Worm (Caenorhabditis elegans) whole organism, L4/young adult: ENCODE measurements around the gene F42A6.5.
A peak's percentile ranks its signal among the peaks of the same experiment; 100 is the strongest.
"Not testable (repeated sequence)": the region's sequence is repeated elsewhere in the genome, so short reads cannot be mapped to it uniquely, and the experiment has no call there.

Experiments
- W03F9.2 ChIP-seq: fragments of 150-350 bp; optimal IDR thresholded peaks from 2 replicates; lab custom pipeline; 2014; ENCODE audit warnings: missing biosample characterization, missing genetic modification characterization
- dao-5 ChIP-seq: sonication (generic microtip); optimal IDR thresholded peaks from 2 replicates; lab custom pipeline; 2016; ENCODE audit warnings: missing genotype, missing genetic modification characterization, moderate library complexity, missing compliant biosample characterization
- him-1 ChIP-seq: sonication (generic microtip); optimal IDR thresholded peaks from 2 replicates; lab custom pipeline; 2016; ENCODE audit warnings: missing genotype, missing genetic modification reagents, missing genetic modification characterization, missing compliant biosample characterization

F42A6.5 gene

DNA sequence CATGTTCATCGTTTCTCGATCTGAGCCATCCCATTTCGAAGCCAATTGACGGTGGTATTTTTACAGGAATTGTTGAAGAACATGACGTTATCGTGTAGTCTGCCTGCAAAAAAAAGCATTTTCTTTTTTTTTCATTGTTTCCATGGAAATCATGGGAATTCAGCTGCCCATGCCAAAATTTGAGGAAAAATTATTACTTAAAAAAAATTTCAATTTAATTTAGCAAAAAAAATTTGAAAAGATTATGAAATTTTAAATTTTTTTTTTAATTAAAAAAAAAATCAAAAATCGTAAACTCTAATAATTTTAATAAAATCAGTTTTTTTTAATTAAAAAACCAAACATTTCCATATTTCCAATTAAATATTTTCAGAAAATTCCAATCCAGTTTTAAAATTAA lies at the start of gene F42A6.5:
Gene F42A6.5, minus strand, starts transcription at position 101 of the 400 bp plus-strand sequence.
- TF ChIP-seq W03F9.2, him-1, dao-5 (tag; lab: Kevin White, UChicago): not testable (repeated sequence)

DNA sequence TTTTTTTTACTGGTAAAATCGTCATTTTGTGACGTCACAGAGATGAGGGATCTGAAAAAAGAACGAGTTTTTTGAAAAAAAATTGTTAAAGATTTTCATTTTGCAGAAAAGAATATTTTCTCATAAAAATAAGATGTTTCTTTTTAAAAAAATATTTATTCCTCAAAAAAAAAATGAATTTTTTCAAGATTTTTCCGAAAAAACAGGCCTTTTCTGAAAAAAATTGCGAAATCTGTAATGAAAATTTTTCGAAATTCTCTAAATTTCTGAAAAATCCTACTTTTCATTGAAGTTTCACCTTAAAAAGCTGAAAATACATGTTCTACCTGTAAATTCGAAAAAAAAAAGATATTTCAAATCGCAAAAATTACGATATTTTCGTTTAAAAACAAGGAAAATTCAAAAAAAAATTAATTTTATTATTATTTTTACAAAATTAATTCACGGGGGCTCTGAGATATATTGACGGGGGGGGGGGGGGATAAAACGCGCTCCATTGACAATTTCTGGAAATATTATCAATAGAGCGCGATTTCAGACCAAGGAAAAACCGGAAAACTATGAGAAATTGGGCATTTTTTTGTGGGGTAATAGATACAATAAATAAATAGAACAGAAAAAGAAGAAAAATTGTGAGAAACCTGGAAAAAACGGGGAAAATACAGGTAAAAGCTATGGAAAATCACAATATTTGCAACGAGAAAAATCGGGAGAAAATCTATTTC lies 46.6 kb upstream of the F42A6.5 start, which contains the start of gene otub-4:
Gene otub-4, minus strand, starts transcription at position 51 of the 725 bp plus-strand sequence.
- no peak for TF ChIP-seq W03F9.2 (tag; lab: Kevin White, UChicago)
- no peak for TF ChIP-seq dao-5 (tag; lab: Kevin White, UChicago)
- no peak for TF ChIP-seq him-1 (tag; lab: Kevin White, UChicago)

DNA sequence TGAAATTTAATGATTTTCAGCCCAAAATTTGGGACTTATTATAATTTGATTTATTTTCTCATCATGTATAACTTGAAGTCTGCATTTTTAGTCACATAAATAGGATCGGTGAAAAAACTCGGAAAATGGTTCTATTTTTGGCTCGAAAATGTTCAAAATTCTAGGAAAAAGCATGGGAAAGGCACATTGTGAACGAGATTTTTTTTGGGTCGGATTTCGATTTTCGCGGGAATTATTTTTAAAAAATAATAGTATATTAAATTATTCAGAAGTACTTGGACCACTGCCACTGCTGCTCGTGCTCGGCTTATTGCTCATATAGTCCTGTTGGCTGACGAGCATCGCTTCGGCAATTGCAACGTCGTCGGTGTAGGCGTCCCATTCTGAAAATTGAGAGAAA lies 41.7 kb upstream of the F42A6.5 start:
- TF ChIP-seq W03F9.2 (tag; lab: Kevin White, UChicago), result no peak
- TF ChIP-seq dao-5 (tag; lab: Kevin White, UChicago), result no peak
- no peak for TF ChIP-seq him-1 (tag; lab: Kevin White, UChicago)

DNA sequence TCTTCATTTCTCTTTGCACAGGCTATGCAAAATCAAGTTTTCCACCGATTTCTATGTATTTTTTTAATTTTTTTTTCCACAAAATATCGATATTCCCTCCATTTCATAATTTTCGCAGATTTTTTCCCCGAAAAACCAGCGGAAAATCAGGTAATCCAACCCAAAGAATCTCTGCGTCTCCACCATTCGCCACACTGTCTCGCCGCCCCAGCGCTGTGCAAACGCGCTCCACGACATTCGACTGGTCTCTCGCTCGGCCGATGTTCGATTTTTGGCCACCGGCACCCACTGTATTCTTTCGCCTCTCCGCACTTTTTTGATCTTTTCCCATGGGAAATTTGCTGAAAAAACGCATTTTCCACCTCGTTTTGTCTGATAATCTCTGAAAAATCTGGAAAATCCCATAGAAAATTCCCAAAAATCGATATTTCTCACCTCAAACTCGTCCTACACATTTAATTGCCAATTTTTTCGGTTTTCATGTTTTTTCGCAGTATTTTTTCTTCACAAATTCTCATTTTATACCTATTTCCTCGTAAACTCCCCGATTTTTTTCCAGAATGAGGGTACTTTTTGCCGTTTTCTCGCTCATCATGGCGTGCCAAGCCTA lies 37.1 kb upstream of the F42A6.5 start, which contains the start of gene vha-19:
Gene vha-19, plus strand, starts transcription at position 560 of the 610 bp plus-strand sequence.
- TF ChIP-seq W03F9.2 (tag; lab: Kevin White, UChicago) (no peak), him-1 (tag; lab: Kevin White, UChicago) (no peak), dao-5 (tag; lab: Kevin White, UChicago) (no peak)

DNA sequence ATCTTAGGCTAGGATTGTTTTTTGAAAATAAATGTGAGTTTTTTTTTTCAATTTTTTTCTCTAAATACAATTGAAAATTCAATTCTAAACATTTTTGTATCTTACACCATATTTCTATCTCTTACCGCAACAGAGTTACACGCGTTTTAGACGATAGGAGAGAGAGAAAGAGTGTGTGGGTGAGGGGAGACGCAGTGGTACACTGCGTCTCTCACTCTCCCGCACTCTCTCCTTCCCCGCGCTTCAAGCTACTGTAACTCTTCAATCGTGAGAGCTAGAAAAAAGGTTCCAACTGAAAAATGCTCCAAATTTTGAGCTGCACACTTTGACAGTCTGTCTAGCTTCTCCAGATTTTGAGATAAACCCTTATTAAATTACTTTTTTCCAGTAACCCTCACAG lies 32.1 kb upstream of the F42A6.5 start:
- no peak for TF ChIP-seq W03F9.2 (tag; lab: Kevin White, UChicago)
- TF ChIP-seq him-1 (tag; lab: Kevin White, UChicago), result no peak
- TF ChIP-seq dao-5 (tag; lab: Kevin White, UChicago), result no peak

DNA sequence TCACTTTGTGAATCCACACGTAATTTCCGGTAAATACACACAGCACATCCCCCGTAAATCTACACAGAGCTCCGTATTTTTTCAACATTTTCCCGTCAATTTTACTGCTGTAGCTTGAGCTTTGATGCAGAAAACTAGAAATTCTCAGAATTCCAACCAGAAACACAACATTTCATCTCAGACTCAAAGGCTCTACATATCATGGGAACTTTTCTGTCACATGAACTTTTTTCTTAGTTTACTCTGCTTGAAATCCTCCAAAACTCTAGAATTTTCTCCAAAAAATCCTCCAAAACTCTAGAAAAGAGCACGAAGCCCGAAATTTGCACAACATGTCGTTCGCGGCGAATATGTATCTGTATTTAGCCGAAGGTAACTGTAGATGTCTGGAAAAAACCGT lies 31.6 kb upstream of the F42A6.5 start, which contains the start of gene Y55H10A.2:
Gene Y55H10A.2, plus strand, starts transcription at position 301 of the 400 bp plus-strand sequence.
- TF ChIP-seq him-1 (tag; lab: Kevin White, UChicago), result no peak
- TF ChIP-seq dao-5 (tag; lab: Kevin White, UChicago), result no peak
- TF ChIP-seq W03F9.2 (tag; lab: Kevin White, UChicago), result no peak

DNA sequence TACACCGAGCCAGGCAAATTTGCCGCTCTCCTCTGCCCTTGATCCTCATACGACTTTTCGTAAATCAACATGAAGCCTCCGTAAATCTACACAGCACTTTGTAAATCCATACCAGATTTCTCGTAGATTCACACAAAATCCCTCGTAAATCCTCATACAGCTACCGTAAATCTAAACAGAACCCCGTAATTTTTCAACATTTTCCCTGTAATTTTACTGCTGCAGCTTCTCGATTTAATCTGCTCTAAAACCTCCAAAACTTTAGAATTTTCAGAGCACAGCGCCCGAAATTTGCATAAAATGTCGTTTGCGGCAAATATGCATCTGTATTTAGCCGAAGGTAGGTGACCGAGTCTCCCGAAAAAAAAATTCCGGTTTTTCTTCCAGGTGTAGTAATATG lies 23.1 kb upstream of the F42A6.5 start, which contains the start of gene F42A6.1:
Gene F42A6.1, plus strand, starts transcription at position 301 of the 400 bp plus-strand sequence.
- TF ChIP-seq dao-5 (tag; lab: Kevin White, UChicago), result no peak
- TF ChIP-seq him-1 (tag; lab: Kevin White, UChicago), result no peak
- TF ChIP-seq W03F9.2 (tag; lab: Kevin White, UChicago), result no peak

DNA sequence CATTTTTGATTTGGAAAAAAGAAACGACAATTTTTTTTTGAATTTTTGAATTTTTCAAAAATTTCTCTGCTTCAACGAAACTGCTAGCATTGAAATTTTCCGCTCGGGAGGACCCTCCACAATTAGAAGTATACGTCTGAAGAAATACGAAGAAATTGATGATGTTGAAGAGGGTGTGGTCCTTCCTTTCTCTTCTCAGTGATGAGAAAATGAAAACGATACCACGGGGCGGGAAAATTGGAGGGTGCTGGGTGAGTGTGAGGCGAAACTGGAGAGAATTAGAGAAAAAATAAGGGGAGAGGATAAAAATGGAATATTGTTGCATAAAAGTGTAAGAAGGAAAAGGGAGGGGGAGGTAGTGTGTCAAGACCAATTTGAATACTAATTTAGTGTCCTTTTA lies 20.4 kb upstream of the F42A6.5 start:
- TF ChIP-seq him-1 (tag; lab: Kevin White, UChicago) (no peak), W03F9.2 (tag; lab: Kevin White, UChicago) (no peak), dao-5 (tag; lab: Kevin White, UChicago) (no peak)

DNA sequence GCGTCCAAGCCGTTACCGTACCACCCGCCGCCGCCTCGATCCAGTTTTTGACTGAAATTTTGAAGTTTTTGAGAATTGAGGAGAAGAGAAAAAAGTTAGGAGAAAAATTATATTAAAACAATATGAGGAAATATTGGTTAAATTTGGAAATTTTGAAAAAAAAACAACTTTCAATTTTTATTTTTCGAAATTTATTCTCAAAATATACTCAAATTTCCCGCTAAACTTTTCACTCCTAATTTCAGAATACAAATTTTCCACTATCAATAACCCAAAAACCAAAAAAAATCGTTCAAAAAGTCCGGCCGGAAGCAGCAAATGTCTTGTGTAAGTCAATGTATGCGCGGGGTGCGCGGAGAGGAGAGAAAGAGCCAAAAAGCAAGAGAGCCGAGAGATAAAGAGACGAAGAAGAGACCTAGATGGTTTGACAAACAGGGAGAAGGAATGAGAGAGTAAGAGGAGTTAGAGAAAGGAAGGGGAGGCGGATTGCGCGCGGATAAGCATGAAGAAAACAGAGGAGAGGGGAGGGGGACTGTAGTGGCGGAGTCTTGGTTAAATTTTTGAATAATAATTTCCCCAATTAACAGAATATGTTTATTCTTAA lies 18.4 kb upstream of the F42A6.5 start, which contains the start of gene elks-1:
Gene elks-1, minus strand, starts transcription at position 51 of the 604 bp plus-strand sequence.
- TF ChIP-seq W03F9.2 (tag; lab: Kevin White, UChicago), result no peak
- TF ChIP-seq dao-5 (tag; lab: Kevin White, UChicago), result no peak
- TF ChIP-seq him-1 (tag; lab: Kevin White, UChicago), result no peak

DNA sequence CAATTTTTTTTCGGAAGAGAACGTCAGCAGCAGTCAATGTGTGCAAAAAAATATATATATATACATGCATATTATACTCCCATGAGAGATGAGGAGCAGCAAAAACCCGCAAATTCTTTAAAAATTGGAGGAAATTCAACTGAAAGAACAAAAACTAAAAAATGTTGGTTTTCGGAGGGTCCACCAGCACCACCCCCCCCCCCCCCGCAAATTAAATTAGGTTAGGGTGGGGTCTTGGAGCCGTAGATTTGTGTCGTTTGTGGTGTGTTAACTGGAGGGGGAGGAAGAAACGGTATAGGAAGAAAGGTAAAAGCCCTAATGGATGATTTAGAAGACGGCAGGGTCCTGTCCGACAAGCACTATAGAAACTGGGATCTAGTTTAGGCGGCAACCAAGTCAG lies 16.7 kb upstream of the F42A6.5 start:
- no peak for TF ChIP-seq dao-5 (tag; lab: Kevin White, UChicago)
- TF ChIP-seq him-1 (tag; lab: Kevin White, UChicago), result no peak
- no peak for TF ChIP-seq W03F9.2 (tag; lab: Kevin White, UChicago)

DNA sequence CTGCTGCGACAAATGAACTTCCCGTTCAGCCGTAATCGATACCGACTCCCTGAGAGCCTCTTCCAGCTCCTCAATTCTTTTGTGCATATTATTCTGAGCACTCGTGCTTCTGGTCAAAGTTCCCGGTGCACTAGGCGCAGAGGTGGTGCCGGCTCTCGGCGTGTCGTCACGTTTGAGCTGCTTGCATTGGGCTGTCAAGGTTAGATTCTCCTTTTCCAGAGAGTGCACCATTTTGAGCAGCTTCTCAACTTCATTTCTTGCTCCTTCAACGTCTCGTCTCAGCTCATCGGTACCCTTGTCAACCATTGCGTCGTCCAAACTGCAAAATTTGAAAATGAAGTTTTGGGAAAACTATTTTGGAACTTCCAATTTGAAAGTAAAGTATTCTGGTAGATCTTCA lies 13.8 kb upstream of the F42A6.5 start:
- TF ChIP-seq dao-5 (tag; lab: Kevin White, UChicago), result no peak
- TF ChIP-seq W03F9.2 (tag; lab: Kevin White, UChicago), result no peak
- no peak for TF ChIP-seq him-1 (tag; lab: Kevin White, UChicago)

DNA sequence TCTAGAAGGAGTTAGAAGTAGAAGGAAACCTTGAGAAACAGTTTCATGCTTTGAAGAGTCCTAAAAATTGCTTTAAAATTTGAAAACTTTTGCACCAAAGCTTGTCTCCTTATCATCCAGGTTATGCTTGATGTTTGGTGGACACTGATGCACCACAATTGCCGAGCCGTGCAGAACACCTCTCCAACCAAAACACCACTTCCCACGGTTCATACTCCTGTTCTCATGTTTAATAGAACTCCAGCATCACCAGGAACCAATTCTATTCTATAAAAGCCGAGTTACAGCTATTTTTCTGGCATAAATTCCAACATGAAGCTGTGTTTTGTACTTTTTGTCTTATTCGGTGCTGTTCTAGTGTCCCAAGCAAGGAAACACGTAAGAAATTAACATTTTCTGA lies 9.5 kb upstream of the F42A6.5 start, which contains the start of gene F42A6.2:
Gene F42A6.2, plus strand, starts transcription at position 301 of the 400 bp plus-strand sequence.
- no peak for TF ChIP-seq dao-5 (tag; lab: Kevin White, UChicago)
- no peak for TF ChIP-seq W03F9.2 (tag; lab: Kevin White, UChicago)
- TF ChIP-seq him-1 (tag; lab: Kevin White, UChicago), result no peak

DNA sequence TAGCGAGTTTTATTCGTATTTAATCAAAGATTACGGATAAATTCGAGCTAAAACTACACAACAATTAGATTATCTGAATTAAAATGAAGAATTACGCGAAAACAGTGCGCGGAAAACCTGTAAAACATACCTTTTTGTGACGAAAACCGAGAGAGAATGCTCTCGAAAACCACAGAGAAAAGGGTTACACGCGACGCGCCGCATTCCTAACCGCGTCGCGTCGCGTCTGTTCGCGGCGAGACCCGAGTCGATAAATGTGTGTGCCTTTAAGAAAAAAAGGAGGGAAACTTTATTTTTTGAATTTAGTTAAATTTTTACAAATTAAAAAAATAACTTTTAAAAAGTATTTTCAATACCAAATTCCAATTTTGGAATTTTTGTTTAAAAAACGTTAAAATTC lies 7.0 kb upstream of the F42A6.5 start, which contains the start of gene hrpa-1:
Gene hrpa-1, minus strand, starts transcription at position 192 of the 400 bp plus-strand sequence.
- TF ChIP-seq dao-5 (tag; lab: Kevin White, UChicago) (no peak), him-1 (tag; lab: Kevin White, UChicago) (peak; percentile 47), W03F9.2 (tag; lab: Kevin White, UChicago) (peak; percentile 78)
